Worm (Caenorhabditis elegans) whole organism, L4 larva: ENCODE measurements around the gene srh-296.

Experiments
- D1046.2 ChIP-seq: fragments of 200-800 bp; sonication (Bioruptor generic); IDR thresholded peaks from 2 replicates; pipeline ENCODE4 v1.3.6; 2022; ENCODE audit warnings: missing genetic modification characterization, missing compliant biosample characterization
- F26F4.8 ChIP-seq: fragments of 200-800 bp; sonication (Bioruptor generic); conservative IDR thresholded peaks from 2 replicates; pipeline ENCODE4 v1.3.6; 2022; ENCODE audit warnings: missing genetic modification characterization, missing compliant biosample characterization
- F37D6.2 ChIP-seq: sonication (generic microtip); optimal IDR thresholded peaks from 2 replicates; lab custom pipeline; 2016; ENCODE audit warnings: mild to moderate bottlenecking, missing genetic modification characterization, missing compliant biosample characterization
- F44E2.7 ChIP-seq: fragments of 200-800 bp; sonication (Bioruptor generic); IDR thresholded peaks from 2 replicates; pipeline ENCODE4 v2.1.2; 2022; ENCODE audit warnings: missing genetic modification characterization, missing compliant biosample characterization
- R02D3.7 ChIP-seq: fragments of 150-350 bp; sonication (generic microtip); optimal IDR thresholded peaks from 3 replicates; lab custom pipeline; 2014; ENCODE audit warnings: missing biosample characterization, missing genetic modification characterization
- T20F7.1 ChIP-seq: fragments of 200-800 bp; sonication (Bioruptor generic); optimal IDR thresholded peaks from 2 replicates; lab custom pipeline; 2018; ENCODE audit warnings: mild to moderate bottlenecking, missing genetic modification characterization, missing compliant biosample characterization
- Y48G9A.11 ChIP-seq: fragments of 200-800 bp; sonication (Bioruptor generic); IDR thresholded peaks from 2 replicates; pipeline ENCODE4 v1.3.6; 2022; ENCODE audit warnings: missing genetic modification reagents, missing genetic modification characterization, missing compliant biosample characterization
- Y75B8A.6 ChIP-seq: fragments of 200-800 bp; sonication (Bioruptor generic); IDR thresholded peaks from 2 replicates; pipeline ENCODE4 v1.3.6; 2022; ENCODE audit warnings: missing genetic modification reagents, missing genetic modification characterization, missing compliant biosample characterization
- ZK546.5 ChIP-seq, 2 experiments: sonication (generic microtip); optimal IDR thresholded peaks; 2 replicates each; lab custom pipeline; 2017; ENCODE audit warnings: missing biosample characterization in 2 of 2, missing genetic modification characterization in 2 of 2
- aly-2 ChIP-seq: sonication (generic microtip); optimal IDR thresholded peaks from 2 replicates; lab custom pipeline; 2018; ENCODE audit warnings: missing biosample characterization, missing genetic modification characterization
- ama-1 ChIP-seq: fragments of 150-350 bp; optimal IDR thresholded peaks from 2 replicates; lab custom pipeline; 2014; ENCODE audit warnings: inconsistent platforms, mixed read lengths
- attf-4 ChIP-seq: sonication (generic microtip); optimal IDR thresholded peaks from 3 replicates; lab custom pipeline; 2017; ENCODE audit warnings: missing biosample characterization, missing genetic modification characterization
- ceh-44 ChIP-seq: fragments of 200-800 bp; sonication (Bioruptor generic); IDR thresholded peaks from 2 replicates; pipeline ENCODE4 v1.3.6; 2022; ENCODE audit warnings: missing genetic modification reagents, missing genetic modification characterization, missing compliant biosample characterization
- ceh-62 ChIP-seq: sonication (generic microtip); optimal IDR thresholded peaks from 2 replicates; lab custom pipeline; 2017; ENCODE audit warnings: missing biosample characterization, missing genetic modification characterization
- cey-2 ChIP-seq: sonication (generic microtip); optimal IDR thresholded peaks from 3 replicates; lab custom pipeline; 2017; ENCODE audit warnings: missing genetic modification characterization, mild to moderate bottlenecking, missing compliant biosample characterization, antibody characterized with exemption, borderline replicate concordance; ENCODE audit not compliant: insufficient read depth
- daf-8 ChIP-seq: fragments of 200-800 bp; sonication (Bioruptor generic); IDR thresholded peaks from 2 replicates; pipeline ENCODE4 v1.3.6; 2022; ENCODE audit warnings: missing genetic modification characterization, missing compliant biosample characterization
- dmd-6 ChIP-seq: fragments of 200-800 bp; sonication (Bioruptor generic); IDR thresholded peaks from 2 replicates; pipeline ENCODE4 v1.3.6; 2022; ENCODE audit warnings: missing genetic modification reagents, missing genetic modification characterization, missing compliant biosample characterization
- dmd-8 ChIP-seq: fragments of 200-800 bp; sonication (Bioruptor generic); IDR thresholded peaks from 2 replicates; pipeline ENCODE4 v1.3.6; 2022; ENCODE audit warnings: missing genetic modification characterization, missing compliant biosample characterization
- dmd-9 ChIP-seq: fragments of 200-800 bp; sonication (Bioruptor generic); IDR thresholded peaks from 2 replicates; pipeline ENCODE4 v1.3.6; 2022; ENCODE audit warnings: missing genetic modification reagents, missing genetic modification characterization, missing compliant biosample characterization
- dpl-1 ChIP-seq: fragments of 150-350 bp; optimal IDR thresholded peaks from 2 replicates; lab custom pipeline; 2014; ENCODE audit warnings: missing biosample characterization, missing genetic modification reagents, missing genetic modification characterization
- duxl-1 ChIP-seq: sonication (generic microtip); optimal IDR thresholded peaks from 2 replicates; lab custom pipeline; 2016; ENCODE audit warnings: mild to moderate bottlenecking, missing genetic modification characterization, moderate library complexity, missing compliant biosample characterization; ENCODE audit not compliant: poor library complexity
- egl-27 ChIP-seq: sonication (generic microtip); optimal IDR thresholded peaks from 3 replicates; lab custom pipeline; 2017; ENCODE audit warnings: missing biosample characterization, missing genetic modification reagents, missing genetic modification characterization
- gei-8 ChIP-seq: fragments of 200-800 bp; sonication (Bioruptor generic); optimal IDR thresholded peaks from 2 replicates; lab custom pipeline; 2018; ENCODE audit warnings: mild to moderate bottlenecking, missing genetic modification characterization, missing compliant biosample characterization
- hif-1 ChIP-seq, 2 experiments: sonication (generic microtip); optimal IDR thresholded peaks; 2 replicates each; lab custom pipeline; 2016 to 2017; ENCODE audit warnings: missing compliant biosample characterization in 2 of 2, missing genetic modification characterization in 2 of 2, missing genetic modification reagents in 2 of 2, missing genotype in 2 of 2, mild to moderate bottlenecking in 1 of 2
- hlh-11 ChIP-seq: fragments of 200-800 bp; sonication (Bioruptor generic); optimal IDR thresholded peaks from 2 replicates; lab custom pipeline; 2018; ENCODE audit warnings: mild to moderate bottlenecking, missing genetic modification characterization, missing compliant biosample characterization
- jun-1 ChIP-seq: fragments of 150-350 bp; optimal IDR thresholded peaks from 2 replicates; lab custom pipeline; 2014; ENCODE audit warnings: missing biosample characterization, missing genetic modification reagents, missing genetic modification characterization
- lin-29 ChIP-seq: fragments of 200-800 bp; sonication (Bioruptor generic); IDR thresholded peaks from 2 replicates; pipeline ENCODE4 v1.3.6; 2022; ENCODE audit warnings: missing genetic modification reagents, missing genetic modification characterization, missing compliant biosample characterization
- lin-38 ChIP-seq: fragments of 200-800 bp; sonication (Bioruptor generic); IDR thresholded peaks from 2 replicates; pipeline ENCODE4 v1.3.6; 2022; ENCODE audit warnings: missing genetic modification reagents, missing genetic modification characterization, missing compliant biosample characterization
- lin-39 ChIP-seq: fragments of 150-350 bp; optimal IDR thresholded peaks from 2 replicates; lab custom pipeline; 2014; ENCODE audit warnings: missing biosample characterization, missing genetic modification reagents, missing genetic modification characterization
- madf-5 ChIP-seq, 2 experiments: fragments of 200-800 bp; sonication (Bioruptor generic); IDR thresholded peaks; 2 replicates each; pipeline ENCODE4 v1.3.6; 2022; ENCODE audit warnings: missing compliant biosample characterization in 2 of 2, missing genetic modification characterization in 2 of 2
- madf-9 ChIP-seq: fragments of 200-800 bp; sonication (Bioruptor generic); conservative IDR thresholded peaks from 2 replicates; pipeline ENCODE4 v1.3.6; 2022; ENCODE audit warnings: missing genetic modification reagents, missing genetic modification characterization, missing compliant biosample characterization
- mep-1 ChIP-seq: fragments of 150-350 bp; sonication (generic microtip); optimal IDR thresholded peaks from 3 replicates; lab custom pipeline; 2014; ENCODE audit warnings: missing biosample characterization, missing genetic modification characterization
- mes-2 ChIP-seq: sonication (generic microtip); optimal IDR thresholded peaks from 2 replicates; lab custom pipeline; 2016; ENCODE audit warnings: missing genotype, mild to moderate bottlenecking, missing genetic modification characterization, missing compliant biosample characterization; ENCODE audit not compliant: poor library complexity, severe bottlenecking
- nhr-102 ChIP-seq: sonication (generic microtip); optimal IDR thresholded peaks from 2 replicates; lab custom pipeline; 2016; ENCODE audit warnings: mild to moderate bottlenecking, missing genetic modification characterization, moderate library complexity, missing compliant biosample characterization
- nhr-111 ChIP-seq: fragments of 200-800 bp; sonication (Bioruptor generic); optimal IDR thresholded peaks from 2 replicates; lab custom pipeline; 2018; ENCODE audit warnings: mild to moderate bottlenecking, missing genetic modification characterization, missing compliant biosample characterization
- nhr-237 ChIP-seq: sonication (generic microtip); optimal IDR thresholded peaks from 2 replicates; lab custom pipeline; 2017; ENCODE audit warnings: missing biosample characterization, missing genetic modification characterization
- nhr-25 ChIP-seq: sonication (generic microtip); optimal IDR thresholded peaks from 2 replicates; lab custom pipeline; 2017; ENCODE audit warnings: missing genetic modification characterization, mild to moderate bottlenecking, missing compliant biosample characterization, antibody characterized with exemption, moderate library complexity, borderline replicate concordance; ENCODE audit not compliant: insufficient read depth
- nhr-41 ChIP-seq: fragments of 200-800 bp; sonication (Bioruptor generic); IDR thresholded peaks from 2 replicates; pipeline ENCODE4 v1.3.6; 2022; ENCODE audit warnings: missing genetic modification reagents, missing genetic modification characterization, missing compliant biosample characterization
- nhr-6 ChIP-seq: fragments of 150-350 bp; optimal IDR thresholded peaks from 2 replicates; lab custom pipeline; 2014; ENCODE audit warnings: missing biosample characterization, missing genetic modification characterization
- php-3 ChIP-seq: fragments of 200-800 bp; sonication (Bioruptor generic); IDR thresholded peaks from 2 replicates; pipeline ENCODE4 v1.3.6; 2022; ENCODE audit warnings: missing genetic modification reagents, missing genetic modification characterization, missing compliant biosample characterization
- pqm-1 ChIP-seq: sonication (generic microtip); optimal IDR thresholded peaks from 2 replicates; lab custom pipeline; 2017; ENCODE audit warnings: missing biosample characterization, missing genetic modification characterization
- set-16 ChIP-seq: fragments of 200-800 bp; sonication (Bioruptor generic); IDR thresholded peaks from 2 replicates; pipeline ENCODE4 v1.3.6; 2022; ENCODE audit warnings: missing genetic modification reagents, missing genetic modification characterization, missing compliant biosample characterization
- skn-1 ChIP-seq: fragments of 150-350 bp; optimal IDR thresholded peaks from 2 replicates; lab custom pipeline; 2014; ENCODE audit warnings: missing biosample characterization, missing genetic modification characterization
- tra-1 ChIP-seq: fragments of 200-800 bp; sonication (Bioruptor generic); IDR thresholded peaks from 2 replicates; pipeline ENCODE4 v1.3.6; 2022; ENCODE audit warnings: missing genetic modification reagents, missing genetic modification characterization, missing compliant biosample characterization
- unc-130 ChIP-seq: sonication (generic microtip); optimal IDR thresholded peaks from 2 replicates; lab custom pipeline; 2016; ENCODE audit warnings: missing genetic modification reagents, missing genetic modification characterization, missing compliant biosample characterization
- unc-62 ChIP-seq, 3 experiments: fragments of 150-350 bp in 1 of 3; sonication (generic microtip); optimal IDR thresholded peaks in 2 of 3; peaks in 1 of 3; 1 replicate in 1 of 3; 2 replicates in 2 of 3; lab custom pipeline; 2014 to 2017; ENCODE audit warnings: missing biosample characterization in 3 of 3, missing genetic modification characterization in 3 of 3, missing genetic modification reagents in 3 of 3, missing genotype in 1 of 3
- vab-7 ChIP-seq: fragments of 200-800 bp; sonication (Bioruptor generic); IDR thresholded peaks from 2 replicates; pipeline ENCODE4 v1.3.6; 2022; ENCODE audit warnings: missing genetic modification reagents, missing genetic modification characterization, missing compliant biosample characterization
- zip-11 ChIP-seq: fragments of 200-800 bp; sonication (Bioruptor generic); IDR thresholded peaks from 2 replicates; pipeline ENCODE4 v1.3.6; 2022; ENCODE audit warnings: missing genetic modification characterization, missing compliant biosample characterization
- zip-2 ChIP-seq: fragments of 150-350 bp; optimal IDR thresholded peaks from 2 replicates; lab custom pipeline; 2014; ENCODE audit warnings: missing biosample characterization, missing genetic modification characterization
- ztf-11 ChIP-seq: fragments of 150-350 bp; optimal IDR thresholded peaks from 2 replicates; lab custom pipeline; 2014; ENCODE audit warnings: missing biosample characterization, missing genetic modification characterization
- ztf-7 ChIP-seq: fragments of 150-350 bp; optimal IDR thresholded peaks from 2 replicates; lab custom pipeline; 2014; ENCODE audit warnings: missing biosample characterization, missing genetic modification characterization

The srh-296 gene

DNA sequence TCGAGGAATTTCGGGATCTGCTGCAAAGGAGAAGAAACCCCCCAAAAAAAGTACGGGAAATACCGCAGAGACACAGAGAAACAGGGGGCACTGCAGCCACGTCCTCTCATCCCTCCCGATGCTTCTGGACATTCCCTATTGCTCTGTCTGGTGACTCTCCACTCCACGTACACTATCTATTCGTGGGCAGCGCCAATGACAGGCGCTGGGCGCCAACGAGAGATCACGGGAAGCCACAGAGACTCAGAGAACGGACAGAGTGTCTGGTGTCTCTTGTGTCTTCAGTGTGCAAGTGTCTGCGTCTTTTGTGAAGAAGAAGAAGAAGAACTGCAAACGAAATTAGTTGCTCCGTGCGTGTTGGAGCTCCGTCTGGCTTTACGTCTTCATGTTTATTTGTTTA is 47.7 kb downstream of the srh-296 start (continued):
- TF ChIP-seq zip-11 (GFP tag; lab: Robert Waterston, UW) (no peak), madf-9 (GFP tag; lab: Robert Waterston, UW) (no peak), lin-29 (GFP tag; lab: Robert Waterston, UW) (no peak), nhr-237 (tag; lab: Kevin White, UChicago) (no peak), skn-1 (tag; lab: Kevin White, UChicago) (no peak), nhr-25 (tag; lab: Kevin White, UChicago) (peak; percentile 39), nhr-111 (GFP tag; lab: Kevin White, UChicago) (no peak), ztf-7 (tag; lab: Kevin White, UChicago) (peak; percentile 52), set-16 (GFP tag; lab: Robert Waterston, UW) (peak; percentile 77), ztf-11 (tag; lab: Kevin White, UChicago) (no peak), dpl-1 (GFP tag; lab: Kevin White, UChicago) (peak; percentile 66), hif-1 (tag; optimal IDR thresholded peaks at IDR 0.05; lab: Kevin White, UChicago) (peak; percentile 49 to 93), lin-39 (tag; lab: Kevin White, UChicago) (no peak), attf-4 (tag; lab: Kevin White, UChicago) (no peak), tra-1 (peak; percentile 33; the same call in 1 of the 2 replicates), nhr-102 (tag; lab: Kevin White, UChicago) (peak; percentile 67), nhr-41 (no peak), jun-1 (tag; lab: Kevin White, UChicago) (peak; percentile 42), Y48G9A.11 (no peak), ceh-44 (GFP tag; lab: Robert Waterston, UW) (0 out of 2 replicates have a peak, but pooled peaks have one; percentile 49), unc-62 (GFP tag; optimal IDR thresholded peaks at IDR 0.05 in 1 of 2; lab: Kevin White, UChicago) (peak in 1 of 2 experiments; percentile 99), unc-62 (tag; optimal IDR thresholded peaks at IDR 0.05; lab: Kevin White, UChicago) (no peak), unc-130 (GFP tag; lab: Kevin White, UChicago) (no peak), madf-5 (GFP tag; IDR thresholded peaks at IDR 0.05; lab: Robert Waterston, UW) (no peak), T20F7.1 (GFP tag; lab: Kevin White, UChicago) (no peak), zip-2 (tag; lab: Kevin White, UChicago) (no peak), dmd-8 (GFP tag; lab: Robert Waterston, UW) (no peak), cey-2 (no peak), egl-27 (no peak), F26F4.8 (no peak), ZK546.5 (tag; optimal IDR thresholded peaks at IDR 0.05; lab: Kevin White, UChicago) (no peak), dmd-9 (GFP tag; lab: Robert Waterston, UW) (0 out of 2 replicates have a peak, but pooled peaks have one; percentile 47), nhr-6 (peak; percentile 22), lin-38 (peak; percentile 82), ceh-62 (no peak), gei-8 (no peak), vab-7 (no peak), F37D6.2 (tag; lab: Kevin White, UChicago) (peak; percentile 52), dmd-6 (GFP tag; lab: Robert Waterston, UW) (peak; percentile 73), F44E2.7 (GFP tag; lab: Robert Waterston, UW) (no peak), D1046.2 (GFP tag; lab: Robert Waterston, UW) (no peak), pqm-1 (peak; percentile 15), hlh-11 (tag; lab: Kevin White, UChicago) (peak; percentile 92), ama-1 (lab: Kevin White, UChicago) (no peak), mes-2 (tag; lab: Kevin White, UChicago) (peak; percentile 75), duxl-1 (peak; percentile 83), php-3 (GFP tag; lab: Robert Waterston, UW) (no peak), Y75B8A.6 (GFP tag; lab: Robert Waterston, UW) (no peak), mep-1 (tag; lab: Kevin White, UChicago) (peak; percentile 89), daf-8 (GFP tag; lab: Robert Waterston, UW) (no peak), aly-2 (tag; lab: Kevin White, UChicago) (no peak), R02D3.7 (tag; lab: Kevin White, UChicago) (no peak)
